Worm (Caenorhabditis elegans) whole organism, young adult: ENCODE results near the gene ZK863.8.

Source experiments
- B0035.1 ChIP-seq: sonication (generic microtip); optimal IDR thresholded peaks from 2 replicates; lab custom pipeline; 2016; ENCODE audit warnings: missing genetic modification characterization, mild to moderate bottlenecking, missing compliant biosample characterization, missing genotype, missing genetic modification reagents
- C06A6.2 ChIP-seq: fragments of 200-800 bp; sonication (Bioruptor generic); conservative IDR thresholded peaks from 2 replicates; pipeline ENCODE4 v1.3.6; 2022; ENCODE audit warnings: missing genetic modification characterization, missing compliant biosample characterization
- F52B5.7 ChIP-seq: sonication (generic microtip); optimal IDR thresholded peaks from 2 replicates; lab custom pipeline; 2016; ENCODE audit warnings: mild to moderate bottlenecking, missing genetic modification characterization, missing compliant biosample characterization
- F57A8.1 ChIP-seq: fragments of 200-800 bp; sonication (Bioruptor generic); optimal IDR thresholded peaks from 2 replicates; lab custom pipeline; 2018; ENCODE audit warnings: mild to moderate bottlenecking, missing genetic modification characterization, moderate library complexity, missing compliant biosample characterization
- K11D2.4 ChIP-seq: fragments of 200-800 bp; sonication (Bioruptor generic); IDR thresholded peaks from 2 replicates; pipeline ENCODE4 v1.3.6; 2022; ENCODE audit warnings: missing genetic modification reagents, missing genetic modification characterization, missing compliant biosample characterization
- Y79H2A.3 ChIP-seq: fragments of 200-800 bp; sonication (Bioruptor generic); conservative IDR thresholded peaks from 2 replicates; pipeline ENCODE4 v1.3.6; 2022; ENCODE audit warnings: missing genetic modification reagents, missing genetic modification characterization, missing compliant biosample characterization
- ZK185.1 ChIP-seq: sonication (generic microtip); optimal IDR thresholded peaks from 2 replicates; lab custom pipeline; 2016; ENCODE audit warnings: mild to moderate bottlenecking, missing genetic modification characterization, missing compliant biosample characterization; ENCODE audit not compliant: poor library complexity, severe bottlenecking
- aptf-3 ChIP-seq: fragments of 200-800 bp; sonication (Bioruptor generic); IDR thresholded peaks from 2 replicates; pipeline ENCODE4 v1.3.6; 2022; ENCODE audit warnings: missing genetic modification characterization, missing compliant biosample characterization
- atf-7 ChIP-seq: sonication (generic microtip); optimal IDR thresholded peaks from 2 replicates; lab custom pipeline; 2017; ENCODE audit warnings: mild to moderate bottlenecking, missing genetic modification characterization, missing compliant biosample characterization
- athp-1 ChIP-seq: sonication (generic microtip); optimal IDR thresholded peaks from 2 replicates; lab custom pipeline; 2017; ENCODE audit warnings: mild to moderate bottlenecking, missing genetic modification characterization, missing compliant biosample characterization
- attf-3 ChIP-seq: fragments of 200-800 bp; sonication (Bioruptor generic); conservative IDR thresholded peaks from 2 replicates; pipeline ENCODE4 v1.3.6; 2022; ENCODE audit warnings: missing genetic modification reagents, missing genetic modification characterization, missing compliant biosample characterization
- bed-1 ChIP-seq: fragments of 200-800 bp; sonication (Bioruptor generic); IDR thresholded peaks from 2 replicates; pipeline ENCODE4 v1.3.6; 2022; ENCODE audit warnings: missing genetic modification reagents, missing genetic modification characterization, missing compliant biosample characterization
- bed-2 ChIP-seq: fragments of 200-800 bp; sonication (Bioruptor generic); IDR thresholded peaks from 2 replicates; pipeline ENCODE4 v1.3.6; 2022; ENCODE audit warnings: missing genetic modification reagents, missing genetic modification characterization, missing compliant biosample characterization
- dpff-1 ChIP-seq: sonication (generic microtip); optimal IDR thresholded peaks from 2 replicates; lab custom pipeline; 2017; ENCODE audit warnings: mild to moderate bottlenecking, missing genetic modification characterization, missing compliant biosample characterization
- egrh-3 ChIP-seq: fragments of 200-800 bp; sonication (Bioruptor generic); IDR thresholded peaks from 2 replicates; pipeline ENCODE4 v1.3.6; 2022; ENCODE audit warnings: missing genetic modification reagents, missing genetic modification characterization, missing compliant biosample characterization
- gei-17 ChIP-seq: fragments of 200-800 bp; sonication (Bioruptor generic); optimal IDR thresholded peaks from 2 replicates; lab custom pipeline; 2018; ENCODE audit warnings: mild to moderate bottlenecking, missing genetic modification characterization, missing compliant biosample characterization
- hlh-12 ChIP-seq: sonication (generic microtip); optimal IDR thresholded peaks from 2 replicates; lab custom pipeline; 2016; ENCODE audit warnings: missing genetic modification characterization, missing compliant biosample characterization
- hrde-1 ChIP-seq: sonication (generic microtip); optimal IDR thresholded peaks from 2 replicates; lab custom pipeline; 2016; ENCODE audit warnings: missing genetic modification characterization, mild to moderate bottlenecking, missing compliant biosample characterization, moderate library complexity, missing genotype, missing genetic modification reagents, borderline replicate concordance
- lsl-1 ChIP-seq: fragments of 200-800 bp; sonication (Bioruptor generic); optimal IDR thresholded peaks from 2 replicates; lab custom pipeline; 2018; ENCODE audit warnings: mild to moderate bottlenecking, missing genetic modification characterization, moderate library complexity, missing compliant biosample characterization
- lsy-27 ChIP-seq: sonication (generic microtip); optimal IDR thresholded peaks from 2 replicates; lab custom pipeline; 2017; ENCODE audit warnings: missing genetic modification characterization, mild to moderate bottlenecking, missing compliant biosample characterization, antibody characterized with exemption, missing genotype, borderline replicate concordance; ENCODE audit not compliant: insufficient read depth
- madf-3 ChIP-seq: fragments of 200-800 bp; sonication (Bioruptor generic); IDR thresholded peaks from 2 replicates; pipeline ENCODE4 v1.3.6; 2022; ENCODE audit warnings: missing genetic modification reagents, missing genetic modification characterization, missing compliant biosample characterization
- madf-6 ChIP-seq: fragments of 200-800 bp; sonication (Bioruptor generic); IDR thresholded peaks from 2 replicates; pipeline ENCODE4 v1.3.6; 2022; ENCODE audit warnings: missing genetic modification reagents, missing genetic modification characterization, missing compliant biosample characterization
- madf-8 ChIP-seq: fragments of 200-800 bp; sonication (Bioruptor generic); conservative IDR thresholded peaks from 2 replicates; pipeline ENCODE4 v1.3.6; 2022; ENCODE audit warnings: missing genetic modification reagents, missing genetic modification characterization, missing compliant biosample characterization
- mcd-1 ChIP-seq: fragments of 200-800 bp; sonication (Bioruptor generic); IDR thresholded peaks from 2 replicates; pipeline ENCODE4 v1.3.6; 2022; ENCODE audit warnings: missing genetic modification reagents, missing genetic modification characterization, missing compliant biosample characterization
- mxl-1 ChIP-seq: sonication (generic microtip); optimal IDR thresholded peaks from 2 replicates; lab custom pipeline; 2016; ENCODE audit warnings: missing genetic modification characterization, missing compliant biosample characterization
- pbrm-1 ChIP-seq: fragments of 200-800 bp; sonication (Bioruptor generic); IDR thresholded peaks from 2 replicates; pipeline ENCODE4 v1.3.6; 2022; ENCODE audit warnings: missing genetic modification reagents, missing genetic modification characterization, missing compliant biosample characterization
- rcor-1 ChIP-seq: fragments of 200-800 bp; sonication (Bioruptor generic); IDR thresholded peaks from 2 replicates; pipeline ENCODE4 v1.3.6; 2022; ENCODE audit warnings: missing genetic modification reagents, missing genetic modification characterization, missing compliant biosample characterization
- sdz-38 ChIP-seq: sonication (generic microtip); optimal IDR thresholded peaks from 2 replicates; lab custom pipeline; 2016; ENCODE audit warnings: missing genotype, missing genetic modification characterization, missing compliant biosample characterization
- snpc-1.1 ChIP-seq: sonication (generic microtip); optimal IDR thresholded peaks from 2 replicates; lab custom pipeline; 2017; ENCODE audit warnings: missing genetic modification characterization, mild to moderate bottlenecking, missing compliant biosample characterization, antibody characterized with exemption, moderate library complexity, missing genotype, missing genetic modification reagents; ENCODE audit not compliant: insufficient read depth
- snpc-4 ChIP-seq, 5 experiments: fragments of 150-350 bp in 1 of 5; sonication (generic microtip) in 4 of 5; optimal IDR thresholded peaks; 2 replicates each; lab custom pipeline; 2014 to 2018; ENCODE audit warnings: missing genetic modification characterization in 5 of 5, missing biosample characterization in 3 of 5, antibody characterized with exemption in 2 of 5, mild to moderate bottlenecking in 2 of 5, missing compliant biosample characterization in 2 of 5, missing genotype in 2 of 5, moderate library complexity in 2 of 5, missing genetic modification reagents in 1 of 5
- tbx-9 ChIP-seq: sonication (generic microtip); optimal IDR thresholded peaks from 2 replicates; lab custom pipeline; 2016; ENCODE audit warnings: borderline replicate concordance, missing genetic modification characterization, inconsistent platforms, missing compliant biosample characterization
- tlf-1 ChIP-seq: fragments of 200-800 bp; sonication (Bioruptor generic); optimal IDR thresholded peaks from 2 replicates; lab custom pipeline; 2018; ENCODE audit warnings: mild to moderate bottlenecking, missing genetic modification characterization, missing compliant biosample characterization
- unc-62 ChIP-seq: fragments of 150-350 bp; optimal IDR thresholded peaks from 2 replicates; lab custom pipeline; 2014; ENCODE audit warnings: missing biosample characterization, missing genetic modification reagents, missing genetic modification characterization
- zim-3 ChIP-seq: sonication (generic microtip); optimal IDR thresholded peaks from 2 replicates; lab custom pipeline; 2017; ENCODE audit warnings: mild to moderate bottlenecking, missing genetic modification characterization, moderate library complexity, missing compliant biosample characterization
- ztf-22 ChIP-seq: fragments of 200-800 bp; sonication (Bioruptor generic); optimal IDR thresholded peaks from 2 replicates; lab custom pipeline; 2018; ENCODE audit warnings: mild to moderate bottlenecking, missing genetic modification characterization, moderate library complexity, missing compliant biosample characterization
- ztf-3 ChIP-seq: fragments of 200-800 bp; sonication (Bioruptor generic); optimal IDR thresholded peaks from 2 replicates; lab custom pipeline; 2018; ENCODE audit warnings: mild to moderate bottlenecking, missing genetic modification characterization, missing compliant biosample characterization
- ztf-6 ChIP-seq: fragments of 200-800 bp; sonication (Bioruptor generic); IDR thresholded peaks from 2 replicates; pipeline ENCODE4 v1.3.6; 2022; ENCODE audit warnings: missing genetic modification reagents, missing genetic modification characterization, missing compliant biosample characterization

The ZK863.8 gene

ce11 chrV:12159975-12160374 lies 27.3 kb downstream of the ZK863.8 start:
- TF ChIP-seq athp-1 (no peak), ztf-22 (GFP tag; lab: Kevin White, UChicago) (no peak), madf-6 (GFP tag; lab: Robert Waterston, UW) (no peak), K11D2.4 (no peak), Y79H2A.3 (GFP tag; lab: Robert Waterston, UW) (no peak), tlf-1 (no peak), hlh-12 (tag; lab: Kevin White, UChicago) (no peak), sdz-38 (tag; lab: Kevin White, UChicago) (no peak), tbx-9 (tag; lab: Kevin White, UChicago) (no peak), dpff-1 (tag; lab: Kevin White, UChicago) (no peak), rcor-1 (GFP tag; lab: Robert Waterston, UW) (no peak), hrde-1 (no peak), attf-3 (no peak), C06A6.2 (GFP tag; lab: Robert Waterston, UW) (no peak), bed-2 (no peak), aptf-3 (GFP tag; lab: Robert Waterston, UW) (no peak), ztf-3 (GFP tag; lab: Kevin White, UChicago) (no peak), lsl-1 (GFP tag; lab: Kevin White, UChicago) (no peak), madf-8 (no peak)
- TF ChIP-seq, all 124 proteins: peak for 0

ce11 chrV:12158377-12158776 lies 28.9 kb downstream of the ZK863.8 start:
- TF ChIP-seq ztf-6 (GFP tag; lab: Robert Waterston, UW): 0 out of 2 replicates have a peak, but pooled peaks have one; percentile 19
- no peak for TF ChIP-seq rcor-1 (GFP tag; lab: Robert Waterston, UW)
- 0 out of 2 replicates have a peak, but pooled peaks have one; percentile 21 for TF ChIP-seq egrh-3 (GFP tag; lab: Robert Waterston, UW)
- TF ChIP-seq, all 124 proteins: peak for 2

- no peak for TF ChIP-seq bed-1
Measured at ce11 chrV:12154554-12154953, 32.8 kb downstream of the ZK863.8 start, which contains the start of gene C27A7.9. TSS of gene C27A7.9 (minus strand) at chrV:12154654.

- TF ChIP-seq gei-17 (GFP tag; lab: Kevin White, UChicago) (no peak), lsy-27 (tag; lab: Kevin White, UChicago) (no peak), madf-3 (GFP tag; lab: Robert Waterston, UW) (no peak), mxl-1 (tag; lab: Kevin White, UChicago) (no peak), lsl-1 (GFP tag; lab: Kevin White, UChicago) (no peak), zim-3 (tag; lab: Kevin White, UChicago) (no peak), ZK185.1 (tag; lab: Kevin White, UChicago) (no peak), B0035.1 (no peak), unc-62 (GFP tag; lab: Kevin White, UChicago) (no peak)
- TF ChIP-seq, all 124 proteins: peak for 0
Measured at ce11 chrV:12153784-12154183, 33.5 kb downstream of the ZK863.8 start.

ce11 chrV:12152857-12153256 lies 34.5 kb downstream of the ZK863.8 start, which contains the start of gene C27A7.8:
TSS of gene C27A7.8 (plus strand) at chrV:12153157.
- TF ChIP-seq mcd-1 (GFP tag; lab: Robert Waterston, UW) (no peak), unc-62 (GFP tag; lab: Kevin White, UChicago) (no peak), gei-17 (GFP tag; lab: Kevin White, UChicago) (no peak), ztf-3 (GFP tag; lab: Kevin White, UChicago) (no peak), pbrm-1 (GFP tag; lab: Robert Waterston, UW) (no peak), atf-7 (no peak), F57A8.1 (GFP tag; lab: Kevin White, UChicago) (no peak), C06A6.2 (GFP tag; lab: Robert Waterston, UW) (no peak), F52B5.7 (tag; lab: Kevin White, UChicago) (no peak), snpc-1.1 (tag; lab: Kevin White, UChicago) (no peak), snpc-4 (GFP tag; optimal IDR thresholded peaks at IDR 0.05; lab: Kevin White, UChicago) (no peak), snpc-4 (tag; optimal IDR thresholded peaks at IDR 0.05; lab: Kevin White, UChicago) (no peak)
